Worm (Caenorhabditis elegans): ENCODE measurements around the gene ctsa-3.1.
A peak's percentile ranks its signal among the peaks of the same experiment; 100 is the strongest.

The ctsa-3.1 gene

ce11 chrII:7217047-7217446 lies 15.6 kb upstream of the ctsa-3.1 start, which contains the start of gene E04F6.10:
Gene E04F6.10, minus strand, starts transcription at chrII:7217147.
- TF ChIP-seq pbrm-1 (GFP tag; IDR thresholded peaks at IDR 0.05) (no peak), atf-7 (tag; optimal IDR thresholded peaks at IDR 0.05) (no peak), unc-130 (GFP tag; optimal IDR thresholded peaks at IDR 0.05) (no peak), mes-4 (tag; optimal IDR thresholded peaks at IDR 0.05) (no peak), athp-1 (tag; optimal IDR thresholded peaks at IDR 0.05) (no peak), tlf-1 (GFP tag; optimal IDR thresholded peaks at IDR 0.05) (no peak), D2030.7 (GFP tag; IDR thresholded peaks at IDR 0.05) (no peak), nhr-27 (tag; optimal IDR thresholded peaks at IDR 0.05) (no peak), K12H6.12 (tag; optimal IDR thresholded peaks at IDR 0.05) (no peak), tbp1 (GFP tag; optimal IDR thresholded peaks at IDR 0.05) (no peak), unc-62 (GFP tag; optimal IDR thresholded peaks at IDR 0.05) (no peak), F39B2.1 (GFP tag; IDR thresholded peaks at IDR 0.05) (no peak), lsy-27 (tag; optimal IDR thresholded peaks at IDR 0.05; ENCODE audit: borderline replicate concordance, insufficient read depth) (no peak), C17E4.6 (GFP tag; IDR thresholded peaks at IDR 0.05) (no peak), madf-10 (tag; optimal IDR thresholded peaks at IDR 0.05) (no peak), let-526 (GFP tag; IDR thresholded peaks at IDR 0.05) (no peak), akir-1 (GFP tag; optimal IDR thresholded peaks at IDR 0.05) (no peak), Y79H2A.3 (GFP tag; conservative IDR thresholded peaks at IDR 0.05) (no peak)

- TF ChIP-seq lin-54 (GFP tag; optimal IDR thresholded peaks at IDR 0.05) = no peak
- no peak for TF ChIP-seq F52B5.7 (tag; optimal IDR thresholded peaks at IDR 0.05)
- no peak for TF ChIP-seq K11D2.4 (GFP tag; IDR thresholded peaks at IDR 0.05)
- TF ChIP-seq atf-7 (tag; optimal IDR thresholded peaks at IDR 0.05) = no peak
- TF ChIP-seq attf-3 (GFP tag; conservative IDR thresholded peaks at IDR 0.05) = no peak
- TF ChIP-seq C17E4.6 (GFP tag; IDR thresholded peaks at IDR 0.05) = no peak
- TF ChIP-seq nhr-80 (tag; optimal IDR thresholded peaks at IDR 0.05) = no peak
- TF ChIP-seq F55B11.4 (tag; optimal IDR thresholded peaks at IDR 0.05; ENCODE audit: borderline replicate concordance, insufficient read depth) = no peak
- TF ChIP-seq ztf-25 (GFP tag; IDR thresholded peaks at IDR 0.05) = no peak
- TF ChIP-seq F10E7.11 (tag; optimal IDR thresholded peaks at IDR 0.05) = no peak
- no peak for TF ChIP-seq efl-1 (GFP tag; optimal IDR thresholded peaks at IDR 0.05)
- no peak for TF ChIP-seq ceh-40 (GFP tag; IDR thresholded peaks at IDR 0.05)
- TF ChIP-seq egrh-3 (GFP tag; IDR thresholded peaks at IDR 0.05) = no peak
- TF ChIP-seq Y53F4B.3 (GFP tag; IDR thresholded peaks at IDR 0.05) = no peak
These were observed 8.6 kb upstream of the ctsa-3.1 start for ce11 chrII:7224074-7224473.

- TF ChIP-seq aptf-2 (GFP tag; conservative IDR thresholded peaks at IDR 0.05) = peak; percentile 99
- peak; percentile 61 for TF ChIP-seq efl-1 (GFP tag; optimal IDR thresholded peaks at IDR 0.05)
- TF ChIP-seq madf-6 (GFP tag; IDR thresholded peaks at IDR 0.05) = peak; percentile 60
- TF ChIP-seq ets-4 (GFP tag; optimal IDR thresholded peaks at IDR 0.05) = no peak
- peak; percentile 36 for TF ChIP-seq madf-8 (GFP tag; conservative IDR thresholded peaks at IDR 0.05)
These were observed 6.7 kb upstream of the ctsa-3.1 start, which contains the start of gene clh-3 for ce11 chrII:7225864-7226522. Gene clh-3, minus strand, starts transcription at chrII:7225914.

ce11 chrII:7228646-7229200 lies 3.9 kb upstream of the ctsa-3.1 start, which contains the start of gene F32A5.4:
Gene F32A5.4, plus strand, starts transcription at chrII:7229150.
- TF ChIP-seq nfya-1 (tag; optimal IDR thresholded peaks at IDR 0.05; ENCODE audit: borderline replicate concordance, insufficient read depth) = no peak
- peak; percentile 62 for TF ChIP-seq ama-1 (optimal IDR thresholded peaks at IDR 0.05)
- TF ChIP-seq ama-1 (GFP tag; optimal IDR thresholded peaks at IDR 0.05) = no peak
- no peak for TF ChIP-seq mes-4 (tag; optimal IDR thresholded peaks at IDR 0.05)
- 0 out of 2 replicates have a peak, but pooled peaks have one; percentile 37 for TF ChIP-seq hsf-1 (GFP tag; IDR thresholded peaks at IDR 0.05)
